Worm (Caenorhabditis elegans) whole organism, L3 larva: Measurements from ENCODE around the gene C44B12.6.

Source experiments
- aly-2 ChIP-seq: fragments of 150-350 bp; optimal IDR thresholded peaks from 2 replicates; lab custom pipeline; 2014; ENCODE audit warnings: missing biosample characterization, missing genetic modification characterization
- ceh-82 ChIP-seq: fragments of 150-350 bp; optimal IDR thresholded peaks from 2 replicates; lab custom pipeline; 2014; ENCODE audit warnings: missing biosample characterization, missing genetic modification characterization
- fkh-10 ChIP-seq: sonication (generic microtip); optimal IDR thresholded peaks from 2 replicates; lab custom pipeline; 2017; ENCODE audit warnings: missing biosample characterization, missing genetic modification reagents, missing genetic modification characterization
- lin-39 ChIP-seq: fragments of 150-350 bp; optimal IDR thresholded peaks from 2 replicates; lab custom pipeline; 2018; ENCODE audit warnings: missing biosample characterization, missing genetic modification reagents, missing genetic modification characterization
- nhr-12 ChIP-seq: fragments of 150-350 bp; optimal IDR thresholded peaks from 2 replicates; lab custom pipeline; 2014; ENCODE audit warnings: missing biosample characterization, missing genetic modification characterization
- nhr-77 ChIP-seq: fragments of 150-350 bp; optimal IDR thresholded peaks from 2 replicates; lab custom pipeline; 2014; ENCODE audit warnings: missing biosample characterization, missing genetic modification characterization
- pqm-1 ChIP-seq: fragments of 150-350 bp; optimal IDR thresholded peaks from 2 replicates; lab custom pipeline; 2017; ENCODE audit warnings: missing biosample characterization, missing genetic modification characterization, inconsistent platforms
- skn-1 ChIP-seq: fragments of 150-350 bp; optimal IDR thresholded peaks from 2 replicates; lab custom pipeline; 2014; ENCODE audit warnings: missing biosample characterization, missing genetic modification characterization
- snpc-4 ChIP-seq: fragments of 150-350 bp; optimal IDR thresholded peaks from 2 replicates; lab custom pipeline; 2014; ENCODE audit warnings: missing biosample characterization, missing genetic modification characterization
- tbx-2 ChIP-seq: sonication (generic microtip); optimal IDR thresholded peaks from 2 replicates; lab custom pipeline; 2016; ENCODE audit warnings: mild to moderate bottlenecking, missing genetic modification characterization, missing compliant biosample characterization
- unc-62 ChIP-seq: fragments of 150-350 bp; sonication (generic microtip); optimal IDR thresholded peaks from 4 replicates; lab custom pipeline; 2014; ENCODE audit warnings: missing biosample characterization, missing genetic modification reagents, missing genetic modification characterization

DNA sequence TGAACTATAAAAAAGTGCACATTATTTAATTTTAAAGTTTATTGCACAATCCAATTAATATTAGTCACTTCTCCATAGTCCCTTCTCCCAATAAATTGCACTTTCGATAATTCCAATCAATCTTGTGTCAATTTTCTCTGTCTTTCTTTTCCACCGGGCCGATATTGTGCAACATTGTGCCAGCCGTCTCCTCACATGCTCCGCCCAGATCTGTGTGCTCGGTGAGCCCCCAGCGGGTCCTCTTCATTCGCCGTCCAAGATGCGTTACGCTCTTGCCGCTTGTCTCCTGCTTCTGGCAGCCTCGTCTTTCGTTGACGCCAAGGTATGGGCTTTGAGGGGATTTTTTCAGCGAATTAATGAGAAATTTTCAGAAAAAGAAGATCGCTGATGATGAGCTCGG lies 29.4 kb downstream of the C44B12.6 start, which contains the start of gene ost-1:
- no peak for TF ChIP-seq nhr-77 (tag; lab: Kevin White, UChicago)
- no peak for TF ChIP-seq skn-1 (tag; lab: Kevin White, UChicago)
- TF ChIP-seq lin-39 (tag; lab: Kevin White, UChicago), result peak; percentile 69
- no peak for TF ChIP-seq aly-2 (tag; lab: Kevin White, UChicago)
- TF ChIP-seq fkh-10, result no peak
- TF ChIP-seq unc-62 (GFP tag; lab: Kevin White, UChicago), result no peak
- no peak for TF ChIP-seq tbx-2 (tag; lab: Kevin White, UChicago)
- no peak for TF ChIP-seq pqm-1
- TF ChIP-seq ceh-82 (tag; lab: Kevin White, UChicago), result no peak
- no peak for TF ChIP-seq nhr-12
- no peak for TF ChIP-seq snpc-4 (tag; lab: Kevin White, UChicago)
